Worm (Caenorhabditis elegans) whole organism, early embryonic: ENCODE data around the gene T07D3.2.

Experiments used
- aly-1 ChIP-seq: sonication (generic microtip); optimal IDR thresholded peaks from 2 replicates; lab custom pipeline; 2016; ENCODE audit warnings: missing genetic modification characterization, missing compliant biosample characterization
- ama-1 ChIP-seq: fragments of 150-350 bp; optimal IDR thresholded peaks from 2 replicates; lab custom pipeline; 2014
- hmg-4 ChIP-seq: fragments of 200-800 bp; sonication (Bioruptor generic); optimal IDR thresholded peaks from 2 replicates; lab custom pipeline; 2018; ENCODE audit warnings: mild to moderate bottlenecking, missing genetic modification characterization, missing compliant biosample characterization

DNA sequence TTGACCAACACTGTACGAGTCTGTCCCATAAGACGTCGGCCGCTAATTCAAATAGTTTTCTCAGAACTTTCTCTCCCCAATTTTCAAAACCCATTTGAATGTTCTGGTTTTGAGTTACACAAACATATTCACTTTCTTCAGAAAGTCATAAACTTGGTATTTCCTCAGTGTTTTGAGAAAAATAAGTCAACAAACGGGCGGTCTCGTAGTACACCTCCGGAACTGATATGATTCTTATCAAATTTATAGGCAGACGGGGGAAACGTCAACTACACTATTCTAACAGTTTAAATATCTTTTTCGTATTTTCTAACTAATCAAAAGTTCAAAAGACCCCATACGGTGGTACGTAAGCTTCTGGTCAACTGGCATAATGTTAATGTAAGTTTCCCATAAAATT lies 17.5 kb upstream of the T07D3.2 start:
- no peak for TF ChIP-seq aly-1 (tag; lab: Kevin White, UChicago)
- no peak for TF ChIP-seq ama-1 (lab: Kevin White, UChicago)
- TF ChIP-seq hmg-4 (GFP tag; lab: Kevin White, UChicago), result no peak
